Worm (Caenorhabditis elegans) whole organism, L3 larva: ENCODE data around the gene smg-8.

Experiments
- R02D3.7 ChIP-seq: fragments of 150-350 bp; optimal IDR thresholded peaks from 2 replicates; lab custom pipeline; 2014; ENCODE audit warnings: missing biosample characterization, missing genetic modification characterization
- ZK546.5 ChIP-seq: sonication (generic microtip); optimal IDR thresholded peaks from 2 replicates; lab custom pipeline; 2017; ENCODE audit warnings: missing biosample characterization, missing genetic modification characterization
- aly-2 ChIP-seq: fragments of 150-350 bp; optimal IDR thresholded peaks from 2 replicates; lab custom pipeline; 2014; ENCODE audit warnings: missing biosample characterization, missing genetic modification characterization
- ceh-28 ChIP-seq: fragments of 150-350 bp; optimal IDR thresholded peaks from 2 replicates; lab custom pipeline; 2014; ENCODE audit warnings: missing biosample characterization, missing genetic modification reagents, missing genetic modification characterization
- ceh-82 ChIP-seq: fragments of 150-350 bp; optimal IDR thresholded peaks from 2 replicates; lab custom pipeline; 2014; ENCODE audit warnings: missing biosample characterization, missing genetic modification characterization
- ceh-9 ChIP-seq: sonication (generic microtip); optimal IDR thresholded peaks from 2 replicates; lab custom pipeline; 2018; ENCODE audit warnings: missing biosample characterization, missing genetic modification characterization
- egl-27 ChIP-seq: sonication (generic microtip); optimal IDR thresholded peaks from 4 replicates; lab custom pipeline; 2017; ENCODE audit warnings: missing biosample characterization, missing genetic modification reagents, missing genetic modification characterization
- egl-5 ChIP-seq: fragments of 150-350 bp; optimal IDR thresholded peaks from 2 replicates; lab custom pipeline; 2017; ENCODE audit warnings: missing biosample characterization, missing genetic modification reagents, missing genetic modification characterization, inconsistent platforms
- elt-1 ChIP-seq: fragments of 150-350 bp; optimal IDR thresholded peaks from 2 replicates; lab custom pipeline; 2014; ENCODE audit warnings: missing biosample characterization, missing genetic modification characterization
- elt-2 ChIP-seq: sonication (generic microtip); optimal IDR thresholded peaks from 2 replicates; lab custom pipeline; 2016; ENCODE audit warnings: missing genetic modification reagents, mild to moderate bottlenecking, missing genetic modification characterization, missing compliant biosample characterization
- elt-3 ChIP-seq, 3 experiments: fragments of 150-350 bp in 1 of 3; sonication (generic microtip) in 2 of 3; optimal IDR thresholded peaks; 2 replicates in 2 of 3; 4 replicates in 1 of 3; lab custom pipeline; 2014 to 2017; ENCODE audit warnings: missing biosample characterization in 3 of 3, missing genetic modification characterization in 3 of 3
- eor-1 ChIP-seq, 2 experiments: fragments of 150-350 bp; optimal IDR thresholded peaks; 2 replicates each; lab custom pipeline; 2014 to 2018; ENCODE audit warnings: missing biosample characterization in 2 of 2, missing genetic modification characterization in 2 of 2
- fkh-10 ChIP-seq: sonication (generic microtip); optimal IDR thresholded peaks from 2 replicates; lab custom pipeline; 2017; ENCODE audit warnings: missing biosample characterization, missing genetic modification reagents, missing genetic modification characterization
- fkh-2 ChIP-seq: fragments of 150-350 bp; optimal IDR thresholded peaks from 2 replicates; lab custom pipeline; 2014; ENCODE audit warnings: missing biosample characterization, missing genetic modification reagents, missing genetic modification characterization
- fos-1 ChIP-seq: fragments of 150-350 bp; optimal IDR thresholded peaks from 2 replicates; lab custom pipeline; 2014; ENCODE audit warnings: missing biosample characterization, missing genetic modification characterization
- hmg-11 ChIP-seq: sonication (generic microtip); optimal IDR thresholded peaks from 2 replicates; lab custom pipeline; 2016; ENCODE audit warnings: missing genetic modification characterization, missing compliant biosample characterization
- jun-1 ChIP-seq: fragments of 150-350 bp; optimal IDR thresholded peaks from 2 replicates; lab custom pipeline; 2014; ENCODE audit warnings: missing biosample characterization, missing genetic modification reagents, missing genetic modification characterization
- lin-15B ChIP-seq: fragments of 150-350 bp; optimal IDR thresholded peaks from 2 replicates; lab custom pipeline; 2014; ENCODE audit warnings: missing biosample characterization, missing genetic modification characterization
- lin-39 ChIP-seq: fragments of 150-350 bp; optimal IDR thresholded peaks from 2 replicates; lab custom pipeline; 2018; ENCODE audit warnings: missing biosample characterization, missing genetic modification reagents, missing genetic modification characterization
- lsy-12 ChIP-seq: sonication (generic microtip); optimal IDR thresholded peaks from 2 replicates; lab custom pipeline; 2016; ENCODE audit warnings: mild to moderate bottlenecking, missing genetic modification characterization, missing compliant biosample characterization
- mdl-1 ChIP-seq: fragments of 150-350 bp; optimal IDR thresholded peaks from 2 replicates; lab custom pipeline; 2014; ENCODE audit warnings: missing biosample characterization, missing genetic modification characterization
- nfya-1 ChIP-seq: sonication (generic microtip); optimal IDR thresholded peaks from 2 replicates; lab custom pipeline; 2017; ENCODE audit warnings: missing genetic modification characterization, mild to moderate bottlenecking, missing compliant biosample characterization, antibody characterized with exemption, moderate library complexity; ENCODE audit not compliant: insufficient read depth
- nhr-11 ChIP-seq: fragments of 150-350 bp; optimal IDR thresholded peaks from 2 replicates; lab custom pipeline; 2014; ENCODE audit warnings: missing biosample characterization, missing genetic modification characterization
- nhr-12 ChIP-seq: fragments of 150-350 bp; optimal IDR thresholded peaks from 2 replicates; lab custom pipeline; 2014; ENCODE audit warnings: missing biosample characterization, missing genetic modification characterization
- nhr-23 ChIP-seq: fragments of 150-350 bp; optimal IDR thresholded peaks from 2 replicates; lab custom pipeline; 2014; ENCODE audit warnings: missing biosample characterization, missing genetic modification reagents, missing genetic modification characterization
- nhr-237 ChIP-seq: fragments of 150-350 bp; optimal IDR thresholded peaks from 2 replicates; lab custom pipeline; 2014; ENCODE audit warnings: missing biosample characterization, missing genetic modification characterization
- nhr-25 ChIP-seq: sonication (generic microtip); optimal IDR thresholded peaks from 2 replicates; lab custom pipeline; 2017; ENCODE audit warnings: missing biosample characterization, missing genetic modification characterization
- nhr-28 ChIP-seq: fragments of 150-350 bp; optimal IDR thresholded peaks from 2 replicates; lab custom pipeline; 2014; ENCODE audit warnings: missing biosample characterization, missing genetic modification characterization
- nhr-43 ChIP-seq: sonication (generic microtip); optimal IDR thresholded peaks from 2 replicates; lab custom pipeline; 2016; ENCODE audit warnings: mild to moderate bottlenecking, missing genetic modification characterization, missing compliant biosample characterization; ENCODE audit not compliant: poor library complexity, severe bottlenecking
- nhr-76 ChIP-seq: fragments of 150-350 bp; sonication (generic microtip); optimal IDR thresholded peaks from 5 replicates; lab custom pipeline; 2014; ENCODE audit warnings: missing biosample characterization, missing genetic modification characterization
- nhr-77 ChIP-seq: fragments of 150-350 bp; optimal IDR thresholded peaks from 2 replicates; lab custom pipeline; 2014; ENCODE audit warnings: missing biosample characterization, missing genetic modification characterization
- pha-4 ChIP-seq: fragments of 150-350 bp; optimal IDR thresholded peaks from 2 replicates; lab custom pipeline; 2014; ENCODE audit warnings: missing biosample characterization, missing genetic modification reagents, missing genetic modification characterization
- pqm-1 ChIP-seq: fragments of 150-350 bp; optimal IDR thresholded peaks from 2 replicates; lab custom pipeline; 2017; ENCODE audit warnings: missing biosample characterization, missing genetic modification characterization, inconsistent platforms
- skn-1 ChIP-seq: fragments of 150-350 bp; optimal IDR thresholded peaks from 2 replicates; lab custom pipeline; 2014; ENCODE audit warnings: missing biosample characterization, missing genetic modification characterization
- snpc-4 ChIP-seq: fragments of 150-350 bp; optimal IDR thresholded peaks from 2 replicates; lab custom pipeline; 2014; ENCODE audit warnings: missing biosample characterization, missing genetic modification characterization
- tbx-2 ChIP-seq: sonication (generic microtip); optimal IDR thresholded peaks from 2 replicates; lab custom pipeline; 2016; ENCODE audit warnings: mild to moderate bottlenecking, missing genetic modification characterization, missing compliant biosample characterization
- unc-39 ChIP-seq: sonication (generic microtip); optimal IDR thresholded peaks from 4 replicates; lab custom pipeline; 2017; ENCODE audit warnings: missing biosample characterization, missing genetic modification characterization
- zag-1 ChIP-seq: fragments of 150-350 bp; optimal IDR thresholded peaks from 2 replicates; lab custom pipeline; 2014; ENCODE audit warnings: missing biosample characterization, missing genetic modification characterization
- ztf-4 ChIP-seq: fragments of 150-350 bp; optimal IDR thresholded peaks from 2 replicates; lab custom pipeline; 2014; ENCODE audit warnings: missing biosample characterization, missing genetic modification characterization

smg-8 gene

ce11 chrII:14441144-14441543, at the start of gene smg-8:
Gene smg-8, plus strand, starts transcription at chrII:14441409.
- TF ChIP-seq fkh-2 (no peak), pha-4 (tag; lab: Kevin White, UChicago) (peak; percentile 98), nhr-23 (peak; percentile 44), unc-39 (no peak), pqm-1 (tag; lab: Kevin White, UChicago) (peak; percentile 35), lsy-12 (tag; lab: Kevin White, UChicago) (no peak), lin-39 (tag; lab: Kevin White, UChicago) (peak; percentile 80), ZK546.5 (tag; lab: Kevin White, UChicago) (no peak), ceh-28 (peak; percentile 56), zag-1 (tag; lab: Kevin White, UChicago) (no peak), nhr-76 (tag; lab: Kevin White, UChicago) (no peak), lin-15B (tag; lab: Kevin White, UChicago) (peak; percentile 88), skn-1 (tag; lab: Kevin White, UChicago) (peak; percentile 69), elt-3 (tag; optimal IDR thresholded peaks at IDR 0.05; lab: Kevin White, UChicago) (no peak), jun-1 (no peak), hmg-11 (tag; lab: Kevin White, UChicago) (peak; percentile 32), aly-2 (tag; lab: Kevin White, UChicago) (no peak), R02D3.7 (tag; lab: Kevin White, UChicago) (peak; percentile 45), ceh-82 (peak; percentile 28), nhr-12 (tag; lab: Kevin White, UChicago) (no peak), fos-1 (tag; lab: Kevin White, UChicago) (no peak), ztf-4 (tag; lab: Kevin White, UChicago) (no peak), fkh-10 (GFP tag; lab: Kevin White, UChicago) (no peak), snpc-4 (tag; lab: Kevin White, UChicago) (peak; percentile 66), nhr-25 (peak; percentile 34), nfya-1 (tag; lab: Kevin White, UChicago) (peak; percentile 93), mdl-1 (tag; lab: Kevin White, UChicago) (no peak), nhr-11 (no peak), egl-5 (peak; percentile 54), tbx-2 (tag; lab: Kevin White, UChicago) (no peak)

ce11 chrII:14393766-14394165, 47.4 kb upstream of the smg-8 start:
- TF ChIP-seq unc-39 (no peak), ceh-9 (tag; lab: Kevin White, UChicago) (no peak), jun-1 (no peak), nhr-12 (tag; lab: Kevin White, UChicago) (no peak), eor-1 (tag; optimal IDR thresholded peaks at IDR 0.05; lab: Kevin White, UChicago) (no peak), egl-27 (no peak), zag-1 (tag; lab: Kevin White, UChicago) (no peak), ceh-28 (no peak), hmg-11 (tag; lab: Kevin White, UChicago) (no peak)

- TF ChIP-seq elt-3 (tag; optimal IDR thresholded peaks at IDR 0.05; lab: Kevin White, UChicago) (peak in 1 of 3 experiments; percentile 6), fkh-10 (GFP tag; lab: Kevin White, UChicago) (peak; percentile 46), ceh-28 (peak; percentile 77), nfya-1 (tag; lab: Kevin White, UChicago) (peak; percentile 91), elt-1 (no peak), lsy-12 (tag; lab: Kevin White, UChicago) (peak; percentile 48), ZK546.5 (tag; lab: Kevin White, UChicago) (no peak), ztf-4 (tag; lab: Kevin White, UChicago) (peak; percentile 41), nhr-237 (tag; lab: Kevin White, UChicago) (no peak), lin-39 (tag; lab: Kevin White, UChicago) (peak; percentile 89), mdl-1 (tag; lab: Kevin White, UChicago) (peak; percentile 51), nhr-23 (peak; percentile 81), snpc-4 (tag; lab: Kevin White, UChicago) (peak; percentile 89), egl-5 (peak; percentile 98), nhr-43 (tag; lab: Kevin White, UChicago) (peak; percentile 70), zag-1 (tag; lab: Kevin White, UChicago) (no peak), pqm-1 (tag; lab: Kevin White, UChicago) (peak; percentile 61), nhr-25 (peak; percentile 85), elt-2 (tag; lab: Kevin White, UChicago) (peak; percentile 56), eor-1 (tag; optimal IDR thresholded peaks at IDR 0.05; lab: Kevin White, UChicago) (peak in 1 of 2 experiments; percentile 51), tbx-2 (tag; lab: Kevin White, UChicago) (peak; percentile 16), jun-1 (peak; percentile 60), nhr-76 (tag; lab: Kevin White, UChicago) (no peak), nhr-77 (peak; percentile 6), hmg-11 (tag; lab: Kevin White, UChicago) (peak; percentile 86), nhr-28 (no peak), pha-4 (tag; lab: Kevin White, UChicago) (peak; percentile 98), lin-15B (tag; lab: Kevin White, UChicago) (peak; percentile 93)
These were observed 41.6 kb upstream of the smg-8 start for ce11 chrII:14399595-14399994.
